Fruit fly (Drosophila melanogaster) whole organism, embryonic: Measurements from ENCODE around the gene Cyp313a1.

Experiments used
- Abd-B ChIP-seq: fragments of 200-800 bp; sonication (Bioruptor generic); optimal IDR thresholded peaks from 2 replicates; lab custom pipeline; 2018; ENCODE audit warnings: missing biosample characterization, mild to moderate bottlenecking, missing genetic modification characterization, moderate library complexity
- Atf6 ChIP-seq: fragments of 200-800 bp; sonication (Bioruptor generic); IDR thresholded peaks from 2 replicates; pipeline ENCODE4 v1.3.6; 2022; ENCODE audit warnings: missing biosample characterization, missing genetic modification characterization
- CG1024 ChIP-seq: fragments of 200-800 bp; sonication (Bioruptor generic); IDR thresholded peaks from 2 replicates; pipeline ENCODE4 v1.3.6; 2022; ENCODE audit warnings: missing biosample characterization, missing genetic modification characterization
- CG10267 ChIP-seq: fragments of 200-800 bp; sonication (Bioruptor generic); optimal IDR thresholded peaks from 2 replicates; lab custom pipeline; 2018; ENCODE audit warnings: missing biosample characterization, mild to moderate bottlenecking, missing genetic modification characterization, moderate library complexity
- CG11085 ChIP-seq: fragments of 200-800 bp; sonication (Bioruptor generic); IDR thresholded peaks from 2 replicates; pipeline ENCODE4 v1.3.6; 2022; ENCODE audit warnings: missing biosample characterization, missing genetic modification characterization
- CG12071 ChIP-seq: fragments of 200-800 bp; sonication (Bioruptor generic); optimal IDR thresholded peaks from 3 replicates; lab custom pipeline; 2018; ENCODE audit warnings: missing biosample characterization, mild to moderate bottlenecking, missing genetic modification characterization
- CG12236 ChIP-seq: fragments of 200-800 bp; sonication (Bioruptor generic); optimal IDR thresholded peaks from 2 replicates; lab custom pipeline; 2016; ENCODE audit warnings: missing biosample characterization, missing genetic modification characterization
- CG13123 ChIP-seq: fragments of 200-800 bp; sonication (Bioruptor generic); optimal IDR thresholded peaks from 2 replicates; lab custom pipeline; 2016; ENCODE audit warnings: missing biosample characterization, missing genetic modification characterization
- CG1602 ChIP-seq: fragments of 200-800 bp; sonication (Bioruptor generic); optimal IDR thresholded peaks from 3 replicates; lab custom pipeline; 2016; ENCODE audit warnings: missing biosample characterization, missing genetic modification characterization
- CG17829 ChIP-seq: fragments of 200-800 bp; optimal IDR thresholded peaks from 2 replicates; lab custom pipeline; 2019; ENCODE audit warnings: missing biosample characterization, mild to moderate bottlenecking, missing genetic modification characterization, moderate library complexity
- CG17912 ChIP-seq: fragments of 200-800 bp; sonication (Bioruptor generic); optimal IDR thresholded peaks from 2 replicates; lab custom pipeline; 2018; ENCODE audit warnings: missing biosample characterization, mild to moderate bottlenecking, missing genetic modification characterization
- CG18262 ChIP-seq: fragments of 200-800 bp; optimal IDR thresholded peaks from 3 replicates; lab custom pipeline; 2019; ENCODE audit warnings: missing biosample characterization, mild to moderate bottlenecking, missing genetic modification characterization, moderate library complexity
- CG2712 ChIP-seq: fragments of 200-800 bp; optimal IDR thresholded peaks from 3 replicates; lab custom pipeline; 2019; ENCODE audit warnings: missing biosample characterization, mild to moderate bottlenecking, missing genetic modification characterization, moderate library complexity
- CG31224 ChIP-seq: fragments of 200-800 bp; sonication (Bioruptor generic); IDR thresholded peaks from 2 replicates; pipeline ENCODE4 v1.3.6; 2022; ENCODE audit warnings: missing biosample characterization, missing genetic modification characterization
- CG33213 ChIP-seq: fragments of 200-800 bp; sonication (Bioruptor generic); optimal IDR thresholded peaks from 3 replicates; lab custom pipeline; 2016; ENCODE audit warnings: missing biosample characterization, missing genetic modification characterization
- CG3838 ChIP-seq: fragments of 200-800 bp; sonication (Bioruptor generic); optimal IDR thresholded peaks from 3 replicates; lab custom pipeline; 2016; ENCODE audit warnings: missing biosample characterization, missing genetic modification characterization
- CG43689 ChIP-seq: fragments of 200-800 bp; sonication (Bioruptor generic); IDR thresholded peaks from 2 replicates; pipeline ENCODE4 v1.3.6; 2022; ENCODE audit warnings: missing biosample characterization, missing genetic modification characterization
- CG6272 ChIP-seq: fragments of 200-800 bp; sonication (Bioruptor generic); IDR thresholded peaks from 2 replicates; pipeline ENCODE4 v1.3.6; 2022; ENCODE audit warnings: missing biosample characterization, missing genetic modification characterization
- CG7556 ChIP-seq: fragments of 200-800 bp; sonication (Bioruptor generic); optimal IDR thresholded peaks from 2 replicates; lab custom pipeline; 2017; ENCODE audit warnings: missing biosample characterization, mild to moderate bottlenecking, missing genetic modification characterization
- CG8388 ChIP-seq: fragments of 200-800 bp; sonication (Bioruptor generic); optimal IDR thresholded peaks from 2 replicates; lab custom pipeline; 2019; ENCODE audit warnings: missing biosample characterization, mild to moderate bottlenecking, missing genetic modification characterization, moderate library complexity
- CG9797 ChIP-seq: fragments of 200-800 bp; sonication (Bioruptor generic); optimal IDR thresholded peaks from 3 replicates; lab custom pipeline; 2018; ENCODE audit warnings: missing biosample characterization, mild to moderate bottlenecking, missing genetic modification characterization
- Dfd ChIP-seq, 2 experiments: fragments of >200 bp; optimal IDR thresholded peaks; 2 replicates each; lab custom pipeline; 2017; ENCODE audit warnings: missing biosample characterization in 2 of 2, missing genetic modification characterization in 2 of 2
- Hr3 ChIP-seq: fragments of 200-800 bp; sonication (Bioruptor generic); optimal IDR thresholded peaks from 3 replicates; lab custom pipeline; 2016; ENCODE audit warnings: missing biosample characterization, missing genetic modification characterization
- Hr78 ChIP-seq, 2 experiments: fragments of 200-800 bp in 1 of 2; fragments of >200 bp in 1 of 2; sonication (Bioruptor generic) in 1 of 2; optimal IDR thresholded peaks; 2 replicates each; lab custom pipeline; 2017 to 2019; ENCODE audit warnings: missing biosample characterization in 2 of 2, missing genetic modification characterization in 2 of 2, mild to moderate bottlenecking in 1 of 2, moderate library complexity in 1 of 2
- Jarid2 ChIP-seq: fragments of 200-800 bp; sonication (Bioruptor generic); optimal IDR thresholded peaks from 3 replicates; lab custom pipeline; 2017; ENCODE audit warnings: mild to moderate bottlenecking, missing biosample characterization, missing genetic modification reagents, missing genetic modification characterization
- Nf-YA ChIP-seq: fragments of 200-800 bp; sonication (Bioruptor generic); IDR thresholded peaks from 2 replicates; pipeline ENCODE4 v1.3.6; 2022; ENCODE audit warnings: missing biosample characterization, missing genetic modification characterization
- al ChIP-seq: fragments of 200-800 bp; sonication (Bioruptor generic); IDR thresholded peaks from 2 replicates; pipeline ENCODE4 v1.3.6; 2022; ENCODE audit warnings: missing biosample characterization, missing genetic modification characterization
- ash1 ChIP-seq: fragments of 200-800 bp; sonication (Bioruptor generic); optimal IDR thresholded peaks from 2 replicates; lab custom pipeline; 2018; ENCODE audit warnings: missing biosample characterization, mild to moderate bottlenecking, missing genetic modification characterization
- az2 ChIP-seq: fragments of 200-800 bp; sonication (Bioruptor generic); optimal IDR thresholded peaks from 3 replicates; lab custom pipeline; 2016; ENCODE audit warnings: missing biosample characterization, missing genetic modification characterization
- bigmax ChIP-seq: fragments of 200-800 bp; sonication (Bioruptor generic); optimal IDR thresholded peaks from 2 replicates; lab custom pipeline; 2018; ENCODE audit warnings: missing biosample characterization, mild to moderate bottlenecking, missing genetic modification characterization
- bowl ChIP-seq: fragments of 200-800 bp; sonication (Bioruptor generic); IDR thresholded peaks from 2 replicates; pipeline ENCODE4 v1.3.6; 2022; ENCODE audit warnings: missing biosample characterization, missing genetic modification characterization
- caup ChIP-seq: fragments of 200-800 bp; sonication (Bioruptor generic); optimal IDR thresholded peaks from 3 replicates; lab custom pipeline; 2017; ENCODE audit warnings: missing biosample characterization, mild to moderate bottlenecking, missing genetic modification characterization, moderate library complexity; ENCODE audit not compliant: severe bottlenecking
- cg ChIP-seq: fragments of 200-800 bp; sonication (Bioruptor generic); optimal IDR thresholded peaks from 3 replicates; lab custom pipeline; 2019; ENCODE audit warnings: missing biosample characterization, mild to moderate bottlenecking, missing genetic modification characterization, moderate library complexity
- corto ChIP-seq: fragments of 200-800 bp; sonication (Bioruptor generic); optimal IDR thresholded peaks from 2 replicates; lab custom pipeline; 2016; ENCODE audit warnings: missing biosample characterization, mild to moderate bottlenecking, missing genetic modification characterization, moderate library complexity
- crc ChIP-seq: fragments of 200-800 bp; sonication (Bioruptor generic); optimal IDR thresholded peaks from 2 replicates; lab custom pipeline; 2016; ENCODE audit warnings: missing biosample characterization, missing genetic modification characterization
- da ChIP-seq: fragments of 200-800 bp; sonication (Bioruptor generic); optimal IDR thresholded peaks from 2 replicates; lab custom pipeline; 2016; ENCODE audit warnings: missing biosample characterization, missing genetic modification characterization
- eve ChIP-seq, 2 experiments: fragments of >200 bp; optimal IDR thresholded peaks; 2 replicates each; lab custom pipeline; 2017; ENCODE audit warnings: missing biosample characterization in 2 of 2, missing genetic modification characterization in 2 of 2
- gce ChIP-seq: fragments of 200-800 bp; sonication (Bioruptor generic); IDR thresholded peaks from 3 replicates; pipeline ENCODE4 v1.3.6; 2022; ENCODE audit warnings: missing biosample characterization, missing genetic modification characterization
- grau ChIP-seq: fragments of 200-800 bp; optimal IDR thresholded peaks from 3 replicates; lab custom pipeline; 2019; ENCODE audit warnings: missing biosample characterization, mild to moderate bottlenecking, missing genetic modification characterization, moderate library complexity
- gro ChIP-seq: fragments of 200-800 bp; sonication (Bioruptor generic); optimal IDR thresholded peaks from 2 replicates; lab custom pipeline; 2016; ENCODE audit warnings: missing biosample characterization, missing genetic modification characterization
- h ChIP-seq: fragments of >200 bp; optimal IDR thresholded peaks from 2 replicates; lab custom pipeline; 2017
- insv ChIP-seq, 2 experiments: fragments of 200-800 bp; sonication (Bioruptor generic); optimal IDR thresholded peaks; 3 replicates each; lab custom pipeline; 2016 to 2018; ENCODE audit warnings: missing biosample characterization in 2 of 2, missing genetic modification characterization in 2 of 2
- lbe ChIP-seq: fragments of 200-800 bp; sonication (Bioruptor generic); optimal IDR thresholded peaks from 2 replicates; lab custom pipeline; 2016; ENCODE audit warnings: missing biosample characterization, mild to moderate bottlenecking, missing genetic modification characterization
- luna ChIP-seq: fragments of 200-800 bp; sonication (Bioruptor generic); optimal IDR thresholded peaks from 2 replicates; lab custom pipeline; 2016; ENCODE audit warnings: missing biosample characterization, missing genetic modification characterization
- nau ChIP-seq: fragments of 200-800 bp; sonication (Bioruptor generic); optimal IDR thresholded peaks from 3 replicates; lab custom pipeline; 2017; ENCODE audit warnings: missing biosample characterization, mild to moderate bottlenecking, missing genetic modification characterization, missing genetic modification reagents
- run ChIP-seq: fragments of 200-800 bp; sonication (Bioruptor generic); optimal IDR thresholded peaks from 3 replicates; lab custom pipeline; 2018; ENCODE audit warnings: missing biosample characterization, mild to moderate bottlenecking, missing genetic modification characterization
- sens ChIP-seq: fragments of 200-800 bp; sonication (Bioruptor generic); peaks from one replicate; lab custom pipeline; 2016; ENCODE audit warnings: missing biosample characterization, missing genetic modification characterization
- sens-2 ChIP-seq: fragments of 200-800 bp; sonication (Bioruptor generic); IDR thresholded peaks from 2 replicates; pipeline ENCODE4 v1.3.6; 2022; ENCODE audit warnings: missing biosample characterization, missing genetic modification characterization
- sr ChIP-seq: fragments of 200-800 bp; sonication (Bioruptor generic); IDR thresholded peaks from 3 replicates; pipeline ENCODE4 v1.3.6; 2022; ENCODE audit warnings: missing biosample characterization, missing genetic modification characterization
- tll ChIP-seq, 2 experiments: fragments of 200-800 bp in 1 of 2; fragments of >200 bp in 1 of 2; sonication (Bioruptor generic) in 1 of 2; optimal IDR thresholded peaks; 2 replicates each; lab custom pipeline; 2017 to 2019; ENCODE audit warnings: missing biosample characterization in 2 of 2, missing genetic modification characterization in 2 of 2, mild to moderate bottlenecking in 1 of 2, moderate library complexity in 1 of 2
- zfh1 ChIP-seq: fragments of 200-800 bp; sonication (Bioruptor generic); IDR thresholded peaks from 3 replicates; pipeline ENCODE4 v1.3.6; 2022; ENCODE audit warnings: missing biosample characterization, missing genetic modification characterization

Gene Cyp313a1

dm6 chr3R:14558383-14558883, 37.6 kb downstream of the Cyp313a1 start (continued):
- TF ChIP-seq insv (GFP tag; optimal IDR thresholded peaks at IDR 0.05; lab: Kevin White, UChicago), result peak in 1 of 2 experiments; percentile 66
- peak; percentile 92 for TF ChIP-seq Atf6 (GFP tag; lab: Robert Waterston, UW)
- TF ChIP-seq CG2712, result peak; percentile 92
- peak; percentile 79 for TF ChIP-seq bowl (GFP tag; lab: Robert Waterston, UW)
- peak; percentile 82 for TF ChIP-seq CG12236
- TF ChIP-seq CG11085 (GFP tag; lab: Robert Waterston, UW), result peak; percentile 56; the same call in 1 of the 2 replicates
- peak; percentile 92 for TF ChIP-seq CG17829
- peak; percentile 51 for TF ChIP-seq da (GFP tag; lab: Kevin White, UChicago)
- TF ChIP-seq gro (GFP tag; lab: Kevin White, UChicago), result peak; percentile 91
- TF ChIP-seq nau (GFP tag; lab: Kevin White, UChicago), result peak; percentile 93
- TF ChIP-seq sens-2 (GFP tag; lab: Robert Waterston, UW), result peak; percentile 60
- peak in 1 of 2 experiments; percentile 97 for TF ChIP-seq eve (GFP tag; optimal IDR thresholded peaks at IDR 0.05; lab: Kevin White, UChicago)
- TF ChIP-seq Hr3 (GFP tag; lab: Kevin White, UChicago), result peak; percentile 86
- TF ChIP-seq Hr78 (GFP tag; optimal IDR thresholded peaks at IDR 0.05; lab: Kevin White, UChicago), result peak in 1 of 2 experiments; percentile 84
- TF ChIP-seq CG17912, result peak; percentile 44
- peak; percentile 62 for TF ChIP-seq Jarid2 (GFP tag; lab: Kevin White, UChicago)
- peak; percentile 46; the same call in 1 of the 2 replicates for TF ChIP-seq CG1024 (GFP tag; lab: Robert Waterston, UW)
- TF ChIP-seq crc, result peak; percentile 87
- peak; percentile 91 for TF ChIP-seq CG8388
- TF ChIP-seq luna, result peak; percentile 78
- TF ChIP-seq h (lab: Kevin White, UChicago), result no peak
- TF ChIP-seq CG31224 (GFP tag; lab: Robert Waterston, UW), result peak; percentile 69
- peak; percentile 90 for TF ChIP-seq run
- TF ChIP-seq CG1602 (GFP tag; lab: Kevin White, UChicago), result peak; percentile 83
- TF ChIP-seq CG9797, result no peak
- TF ChIP-seq az2 (GFP tag; lab: Kevin White, UChicago), result peak; percentile 84
- TF ChIP-seq al, result peak; percentile 71
- TF ChIP-seq Dfd (GFP tag; optimal IDR thresholded peaks at IDR 0.05; lab: Kevin White, UChicago), result no peak
- peak; percentile 78 for TF ChIP-seq CG33213 (GFP tag; lab: Kevin White, UChicago)
- TF ChIP-seq Abd-B, result peak; percentile 88
- peak; percentile 57; the same call in 1 of the 2 replicates for TF ChIP-seq CG43689 (GFP tag; lab: Robert Waterston, UW)
- TF ChIP-seq ash1 (GFP tag; lab: Kevin White, UChicago), result peak; percentile 52
- no peak; the same call in 2 of the 3 replicates for TF ChIP-seq sr (GFP tag; lab: Robert Waterston, UW)
- no peak for TF ChIP-seq gce (GFP tag; lab: Robert Waterston, UW)
- peak; percentile 91 for TF ChIP-seq CG18262
- peak; percentile 98 for TF ChIP-seq sens (GFP tag; lab: Kevin White, UChicago)
- peak; percentile 48 for TF ChIP-seq CG3838
- peak; percentile 57 for TF ChIP-seq CG13123 (GFP tag; lab: Kevin White, UChicago)
- peak; percentile 80 for TF ChIP-seq zfh1
- no peak for TF ChIP-seq corto (GFP tag; lab: Kevin White, UChicago)
- peak; percentile 43 for TF ChIP-seq bigmax
- TF ChIP-seq grau (tag; lab: Kevin White, UChicago), result peak; percentile 93
- TF ChIP-seq CG7556 (GFP tag; lab: Kevin White, UChicago), result peak; percentile 97
- no peak for TF ChIP-seq tll (GFP tag; optimal IDR thresholded peaks at IDR 0.05; lab: Kevin White, UChicago)
- peak; percentile 86 for TF ChIP-seq CG12071
- TF ChIP-seq Nf-YA (GFP tag; lab: Robert Waterston, UW), result peak; percentile 80
- no peak for TF ChIP-seq cg (GFP tag; lab: Kevin White, UChicago)
- peak; percentile 84 for TF ChIP-seq CG10267
- TF ChIP-seq CG6272 (GFP tag; lab: Robert Waterston, UW), result peak; percentile 67
- TF ChIP-seq caup (GFP tag; lab: Kevin White, UChicago), result peak; percentile 88
- TF ChIP-seq lbe (GFP tag; lab: Kevin White, UChicago), result no peak
